In genomic region chrII:11658854-11659253, ce11 we compare ENCODE assay signal across 2 worm cellular contexts.
TF ChIP-seq lines count a peak whose summit lies in the region.

No protein-coding gene starts in this region.

TF ChIP-seq in whole organism, L1 larva, 84 proteins besides CTCF, POLR2A, EP300 and RAD21:
- no peak for TF ChIP-seq mef-2 (tag; optimal IDR thresholded peaks at IDR 0.05; lab: Kevin White, UChicago)
- TF ChIP-seq fkh-4 (tag; optimal IDR thresholded peaks at IDR 0.05; lab: Kevin White, UChicago; ENCODE audit: borderline replicate concordance) = peak; percentile 38

TF ChIP-seq in whole organism, young adult, 124 proteins besides CTCF, POLR2A, EP300 and RAD21:
- TF ChIP-seq madf-8 (GFP tag; conservative IDR thresholded peaks at IDR 0.05; lab: Robert Waterston, UW) = peak; percentile 55
- TF ChIP-seq madf-6 (GFP tag; IDR thresholded peaks at IDR 0.05; lab: Robert Waterston, UW) = peak; percentile 74
- TF ChIP-seq nfyb-1 (GFP tag; IDR thresholded peaks at IDR 0.05; lab: Robert Waterston, UW) = no peak
- TF ChIP-seq efl-1 (GFP tag; optimal IDR thresholded peaks at IDR 0.05; lab: Kevin White, UChicago) = peak; percentile 70

Comparison
In these comparisons a context has a peak if more than half of its experiments do, and no peak if none do; other contexts are left out.
1. Of the 8 proteins assayed by ChIP-seq in both whole organism, young adult and whole organism, L1 larva: peak only in whole organism, young adult: efl-1; only in whole organism, L1 larva: none; in both: none; in neither: 7.